Worm (Caenorhabditis elegans): ENCODE data around the gene wars-1.

The wars-1 gene

ce11 chrV:18826445-18826844 lies 32.6 kb downstream of the wars-1 start:
- TF ChIP-seq elt-2 (tag; optimal IDR thresholded peaks at IDR 0.05) = peak; percentile 82
- TF ChIP-seq lin-14 (GFP tag; optimal IDR thresholded peaks at IDR 0.05) = peak; percentile 37
- TF ChIP-seq lsy-2 (tag; optimal IDR thresholded peaks at IDR 0.05) = no peak
- peak; percentile 1 for TF ChIP-seq snu-23 (GFP tag; optimal IDR thresholded peaks at IDR 0.05)

- no peak for TF ChIP-seq nhr-84 (tag; optimal IDR thresholded peaks at IDR 0.05)
- TF ChIP-seq unc-86 (tag; optimal IDR thresholded peaks at IDR 0.05) = no peak
- peak; percentile 45 for TF ChIP-seq lin-14 (GFP tag; optimal IDR thresholded peaks at IDR 0.05)
- TF ChIP-seq fkh-10 (GFP tag; optimal IDR thresholded peaks at IDR 0.05) = peak; percentile 91
- peak; percentile 32 for TF ChIP-seq nhr-85 (tag)
Observed at ce11 chrV:18821569-18821968, 37.5 kb downstream of the wars-1 start.

- TF ChIP-seq nhr-12 (tag; optimal IDR thresholded peaks at IDR 0.05) = no peak
- no peak for TF ChIP-seq egl-13 (tag; optimal IDR thresholded peaks at IDR 0.05)
Observed at ce11 chrV:18819643-18820042, 39.4 kb downstream of the wars-1 start, which contains the start of gene ncs-5. TSS of gene ncs-5 (plus strand) at chrV:18819766.

- TF ChIP-seq rnt-1 (tag; optimal IDR thresholded peaks at IDR 0.05) = no peak
- no peak for TF ChIP-seq lin-39 (tag; optimal IDR thresholded peaks at IDR 0.05)
- no peak for TF ChIP-seq dpl-1 (GFP tag; optimal IDR thresholded peaks at IDR 0.05)
- TF ChIP-seq unc-30 (tag; optimal IDR thresholded peaks at IDR 0.05) = no peak
- no peak for TF ChIP-seq egl-27 (tag; optimal IDR thresholded peaks at IDR 0.05)
Observed at ce11 chrV:18811360-18811759, 47.7 kb downstream of the wars-1 start, which contains the start of gene C54E10.7. TSS of gene C54E10.7 (plus strand) at chrV:18811660.

ce11 chrV:18810705-18811104 lies 48.3 kb downstream of the wars-1 start, which contains the start of gene C54E10.3:
TSS of gene C54E10.3 (plus strand) at chrV:18811005.
- TF ChIP-seq nhr-47 (tag; optimal IDR thresholded peaks at IDR 0.05) = no peak

ce11 chrV:18808621-18809020 lies 50.4 kb downstream of the wars-1 start, which contains the start of gene C54E10.6:
TSS of gene C54E10.6 (minus strand) at chrV:18808729.
- TF ChIP-seq snu-23 (GFP tag; optimal IDR thresholded peaks at IDR 0.05) = peak; percentile 16
- TF ChIP-seq nhr-19 (GFP tag; conservative IDR thresholded peaks at IDR 0.05) = 0 out of 2 replicates have a peak, but pooled peaks have one; percentile 11
- no peak for TF ChIP-seq zag-1 (tag; optimal IDR thresholded peaks at IDR 0.05)
- TF ChIP-seq nhr-76 (tag; optimal IDR thresholded peaks at IDR 0.05) = no peak
- TF ChIP-seq tbx-2 (tag; optimal IDR thresholded peaks at IDR 0.05) = peak; percentile 18
- peak in 1 of 2 experiments; percentile 23 for TF ChIP-seq ztf-11 (tag; optimal IDR thresholded peaks at IDR 0.05)
- TF ChIP-seq efl-1 (optimal IDR thresholded peaks at IDR 0.05) = peak in 1 of 2 experiments; percentile 5
- no peak for TF ChIP-seq efl-1 (GFP tag; optimal IDR thresholded peaks at IDR 0.05 in 1 of 2)
- TF ChIP-seq nhr-47 (tag; optimal IDR thresholded peaks at IDR 0.05) = peak; percentile 9
- peak; percentile 46 for TF ChIP-seq lin-14 (GFP tag; optimal IDR thresholded peaks at IDR 0.05)
- TF ChIP-seq rnt-1 (tag; optimal IDR thresholded peaks at IDR 0.05) = peak; percentile 60

- TF ChIP-seq jun-1 (tag; optimal IDR thresholded peaks at IDR 0.05) (no peak), nhr-85 (tag) (no peak), sox-4 (tag; optimal IDR thresholded peaks at IDR 0.05) (no peak), C04F5.9 (tag; optimal IDR thresholded peaks at IDR 0.05) (no peak), ets-5 (GFP tag; IDR thresholded peaks at IDR 0.05) (no peak), efl-3 (GFP tag; optimal IDR thresholded peaks at IDR 0.05) (no peak), xbp-1 (tag; optimal IDR thresholded peaks at IDR 0.05) (no peak), zag-1 (tag; optimal IDR thresholded peaks at IDR 0.05) (no peak), egl-27 (tag; optimal IDR thresholded peaks at IDR 0.05) (no peak), snu-23 (GFP tag; optimal IDR thresholded peaks at IDR 0.05) (no peak), unc-86 (tag; optimal IDR thresholded peaks at IDR 0.05) (no peak), lin-15B (tag; optimal IDR thresholded peaks at IDR 0.05) (no peak), sptf-1 (tag; optimal IDR thresholded peaks at IDR 0.05) (no peak), zip-4 (GFP tag; optimal IDR thresholded peaks at IDR 0.05) (no peak), pqm-1 (tag; optimal IDR thresholded peaks at IDR 0.05) (no peak), mep-1 (tag; optimal IDR thresholded peaks at IDR 0.05) (no peak), unc-130 (tag; optimal IDR thresholded peaks at IDR 0.05) (no peak), nhr-77 (tag; optimal IDR thresholded peaks at IDR 0.05) (no peak), aly-2 (tag; optimal IDR thresholded peaks at IDR 0.05) (no peak)
Observed at ce11 chrV:18806409-18806808, 52.6 kb downstream of the wars-1 start, which contains the start of gene sri-10. TSS of gene sri-10 (minus strand) at chrV:18806509.

Data from whole organism, L1 larva.